Fruit fly (Drosophila melanogaster) whole organism, adult: ENCODE results near the gene CNMaR.
A peak's percentile ranks its signal among the peaks of the same experiment; 100 is the strongest.

ENCODE experiments used
- CG11617 ChIP-seq: fragments of 200-800 bp; sonication (Bioruptor generic); optimal IDR thresholded peaks from 2 replicates; lab custom pipeline; 2017; ENCODE audit warnings: mild to moderate bottlenecking, missing biosample characterization, missing genetic modification reagents, missing genetic modification characterization
- CG12768 ChIP-seq: fragments of 200-800 bp; sonication (Bioruptor generic); optimal IDR thresholded peaks from 2 replicates; lab custom pipeline; 2017; ENCODE audit warnings: missing biosample characterization, missing genetic modification characterization, mild to moderate bottlenecking, moderate library complexity, missing genetic modification reagents
- CG14711 ChIP-seq: fragments of 200-800 bp; sonication (Bioruptor generic); optimal IDR thresholded peaks from 2 replicates; lab custom pipeline; 2018; ENCODE audit warnings: missing biosample characterization, mild to moderate bottlenecking, missing genetic modification characterization, moderate library complexity
- CG1620 ChIP-seq: fragments of 200-800 bp; sonication (Bioruptor generic); optimal IDR thresholded peaks from 2 replicates; lab custom pipeline; 2016; ENCODE audit warnings: missing biosample characterization, missing genetic modification characterization
- CG33017 ChIP-seq: fragments of 200-800 bp; sonication (Bioruptor generic); optimal IDR thresholded peaks from 2 replicates; lab custom pipeline; 2018; ENCODE audit warnings: missing biosample characterization, mild to moderate bottlenecking, missing genetic modification characterization, moderate library complexity
- CG5204 ChIP-seq: fragments of 200-800 bp; sonication (Bioruptor generic); optimal IDR thresholded peaks from 2 replicates; lab custom pipeline; 2016; ENCODE audit warnings: missing biosample characterization, missing genetic modification characterization
- CG7045 ChIP-seq: fragments of 200-800 bp; sonication (Bioruptor generic); optimal IDR thresholded peaks from 2 replicates; lab custom pipeline; 2017; ENCODE audit warnings: missing biosample characterization, mild to moderate bottlenecking, missing genetic modification characterization
- Clk ChIP-seq: fragments of 200-800 bp; sonication (Bioruptor generic); optimal IDR thresholded peaks from 2 replicates; lab custom pipeline; 2017; ENCODE audit warnings: missing biosample characterization, missing genetic modification characterization
- Crg-1 ChIP-seq: fragments of 200-800 bp; sonication (Bioruptor generic); optimal IDR thresholded peaks from 2 replicates; lab custom pipeline; 2016; ENCODE audit warnings: missing biosample characterization, missing genetic modification characterization
- Mnt ChIP-seq: fragments of 200-800 bp; sonication (Bioruptor generic); optimal IDR thresholded peaks from 2 replicates; lab custom pipeline; 2016; ENCODE audit warnings: missing biosample characterization, mild to moderate bottlenecking, missing genetic modification characterization
- bab1 ChIP-seq: fragments of 200-800 bp; sonication (Bioruptor generic); optimal IDR thresholded peaks from 3 replicates; lab custom pipeline; 2019; ENCODE audit warnings: missing biosample characterization, mild to moderate bottlenecking, missing genetic modification characterization, moderate library complexity
- cic ChIP-seq: fragments of 200-800 bp; sonication (Bioruptor generic); optimal IDR thresholded peaks from 2 replicates; lab custom pipeline; 2017; ENCODE audit warnings: missing biosample characterization, mild to moderate bottlenecking, missing genetic modification characterization, moderate library complexity
- cnc ChIP-seq, 2 experiments: fragments of >200 bp; optimal IDR thresholded peaks; 2 replicates each; lab custom pipeline; 2017
- kay ChIP-seq: fragments of 200-800 bp; sonication (Bioruptor generic); peaks from one replicate; lab custom pipeline; 2016; ENCODE audit warnings: missing biosample characterization, missing genetic modification characterization, borderline replicate concordance
- ovo ChIP-seq: fragments of 200-800 bp; sonication (Bioruptor generic); optimal IDR thresholded peaks from 2 replicates; lab custom pipeline; 2016; ENCODE audit warnings: missing biosample characterization, missing genetic modification characterization
- pad ChIP-seq: fragments of 200-800 bp; sonication (Bioruptor generic); optimal IDR thresholded peaks from 3 replicates; lab custom pipeline; 2017; ENCODE audit warnings: missing biosample characterization, missing genetic modification characterization, mild to moderate bottlenecking, moderate library complexity, missing genetic modification reagents
- tj ChIP-seq: fragments of 200-800 bp; sonication (Bioruptor generic); optimal IDR thresholded peaks from 3 replicates; lab custom pipeline; 2017; ENCODE audit warnings: missing biosample characterization, mild to moderate bottlenecking, missing genetic modification characterization, moderate library complexity
- toe ChIP-seq: fragments of 200-800 bp; sonication (Bioruptor generic); optimal IDR thresholded peaks from 2 replicates; lab custom pipeline; 2016; ENCODE audit warnings: missing biosample characterization, missing genetic modification characterization

Gene CNMaR

dm6 chr3L:9614589-9615442, 29.1 kb upstream of the CNMaR start, which contains the start of gene LanB2:
LanB2 (plus strand) TSS chr3L:9614914.
- TF ChIP-seq CG33017 (tag; lab: Kevin White, UChicago) = no peak
- peak; percentile 91 for TF ChIP-seq tj (GFP tag; lab: Kevin White, UChicago)

dm6 chr3L:9615443-9616141, 28.3 kb upstream of the CNMaR start:
- TF ChIP-seq cnc (optimal IDR thresholded peaks at IDR 0.05; lab: Kevin White, UChicago) (no peak), CG5204 (no peak), CG14711 (tag; lab: Kevin White, UChicago) (no peak), pad (GFP tag; lab: Kevin White, UChicago) (no peak), cic (GFP tag; lab: Kevin White, UChicago) (peak; percentile 11), CG11617 (GFP tag; lab: Kevin White, UChicago) (no peak), bab1 (no peak), Crg-1 (GFP tag; lab: Kevin White, UChicago) (no peak), tj (GFP tag; lab: Kevin White, UChicago) (peak; percentile 48), CG1620 (GFP tag; lab: Kevin White, UChicago) (no peak), ovo (GFP tag; lab: Kevin White, UChicago) (no peak), Clk (GFP tag; lab: Kevin White, UChicago) (no peak)

dm6 chr3L:9624014-9624413, 19.9 kb upstream of the CNMaR start, which contains the start of gene CG3335:
CG3335 (plus strand) TSS chr3L:9624237.
- TF ChIP-seq Mnt (GFP tag; lab: Kevin White, UChicago) (peak; percentile 95), CG12768 (GFP tag; lab: Kevin White, UChicago) (no peak)

dm6 chr3L:9628376-9628775, 15.5 kb upstream of the CNMaR start, which contains the start of gene Cyp40:
Cyp40 (plus strand) TSS chr3L:9628676.
- no peak for TF ChIP-seq bab1
- no peak for TF ChIP-seq Crg-1 (GFP tag; lab: Kevin White, UChicago)
- no peak for TF ChIP-seq CG12768 (GFP tag; lab: Kevin White, UChicago)

dm6 chr3L:9629093-9629492, 14.8 kb upstream of the CNMaR start, which contains the start of gene Or67b:
Or67b (minus strand) TSS chr3L:9629193.
- no peak for TF ChIP-seq kay
- TF ChIP-seq CG1620 (GFP tag; lab: Kevin White, UChicago) = no peak
- TF ChIP-seq Mnt (GFP tag; lab: Kevin White, UChicago) = no peak
- no peak for TF ChIP-seq CG5204
- TF ChIP-seq pad (GFP tag; lab: Kevin White, UChicago) = no peak
- no peak for TF ChIP-seq cnc (optimal IDR thresholded peaks at IDR 0.05; lab: Kevin White, UChicago)
- no peak for TF ChIP-seq CG12768 (GFP tag; lab: Kevin White, UChicago)
- TF ChIP-seq cic (GFP tag; lab: Kevin White, UChicago) = no peak
- TF ChIP-seq Clk (GFP tag; lab: Kevin White, UChicago) = no peak
- TF ChIP-seq CG7045 = no peak
- no peak for TF ChIP-seq toe (GFP tag; lab: Kevin White, UChicago)
- TF ChIP-seq bab1 = no peak
- no peak for TF ChIP-seq ovo (GFP tag; lab: Kevin White, UChicago)

- no peak for TF ChIP-seq toe (GFP tag; lab: Kevin White, UChicago)
- TF ChIP-seq bab1 = peak; percentile 42
Observed at dm6 chr3L:9629910-9630309, 14.0 kb upstream of the CNMaR start.

dm6 chr3L:9637812-9638211, 6.1 kb upstream of the CNMaR start, which contains the start of gene CG8329:
CG8329 (plus strand) TSS chr3L:9638112.
- no peak for TF ChIP-seq ovo (GFP tag; lab: Kevin White, UChicago)
- TF ChIP-seq tj (GFP tag; lab: Kevin White, UChicago) = no peak
- TF ChIP-seq CG14711 (tag; lab: Kevin White, UChicago) = no peak

- no peak for TF ChIP-seq bab1
Observed at dm6 chr3L:9638971-9639370, 4.9 kb upstream of the CNMaR start, which contains the start of gene CG18179. CG18179 (plus strand) TSS chr3L:9639271.
